Worm (Caenorhabditis elegans) whole organism, L1 larva: ENCODE data around the gene nstp-2.

Experiments used
- C04F5.9 ChIP-seq: sonication (generic microtip); optimal IDR thresholded peaks from 2 replicates; lab custom pipeline; 2016; ENCODE audit warnings: missing genetic modification characterization, missing compliant biosample characterization
- C16A3.4 ChIP-seq: fragments of 150-350 bp; optimal IDR thresholded peaks from 2 replicates; lab custom pipeline; 2014; ENCODE audit warnings: missing biosample characterization, missing genetic modification characterization
- C34B4.2 ChIP-seq: sonication (generic microtip); optimal IDR thresholded peaks from 2 replicates; lab custom pipeline; 2017; ENCODE audit warnings: mild to moderate bottlenecking, missing genetic modification characterization, missing compliant biosample characterization
- F16B12.6 ChIP-seq: fragments of 150-350 bp; optimal IDR thresholded peaks from 2 replicates; lab custom pipeline; 2014; ENCODE audit warnings: missing biosample characterization, missing genetic modification characterization
- Y116A8C.19 ChIP-seq: sonication (generic microtip); optimal IDR thresholded peaks from 2 replicates; lab custom pipeline; 2016; ENCODE audit warnings: missing compliant biosample characterization, missing genetic modification characterization, borderline replicate concordance
- aha-1 ChIP-seq: fragments of 150-350 bp; optimal IDR thresholded peaks from 2 replicates; lab custom pipeline; 2014; ENCODE audit warnings: missing biosample characterization, missing genetic modification characterization
- alr-1 ChIP-seq: fragments of 200-800 bp; sonication (Bioruptor generic); optimal IDR thresholded peaks from 2 replicates; lab custom pipeline; 2018; ENCODE audit warnings: borderline replicate concordance, mild to moderate bottlenecking, missing genetic modification characterization, missing compliant biosample characterization
- aly-2 ChIP-seq: fragments of 150-350 bp; optimal IDR thresholded peaks from 2 replicates; lab custom pipeline; 2014; ENCODE audit warnings: missing biosample characterization, missing genetic modification characterization
- blmp-1 ChIP-seq: fragments of 150-350 bp; optimal IDR thresholded peaks from 2 replicates; lab custom pipeline; 2014; ENCODE audit warnings: missing biosample characterization, missing genetic modification characterization
- ceh-8 ChIP-seq: fragments of 200-800 bp; sonication (Bioruptor generic); optimal IDR thresholded peaks from 2 replicates; lab custom pipeline; 2018; ENCODE audit warnings: mild to moderate bottlenecking, missing genetic modification characterization, moderate library complexity, missing compliant biosample characterization
- ceh-88 ChIP-seq: fragments of 200-800 bp; sonication (Bioruptor generic); IDR thresholded peaks from 2 replicates; pipeline ENCODE4 v1.3.6; 2022; ENCODE audit warnings: missing genetic modification characterization, missing compliant biosample characterization
- ces-1 ChIP-seq: fragments of 150-350 bp; optimal IDR thresholded peaks from 2 replicates; lab custom pipeline; 2014; ENCODE audit warnings: missing biosample characterization, missing genetic modification reagents, missing genetic modification characterization
- dpl-1 ChIP-seq, 3 experiments: fragments of 150-350 bp in 2 of 3; sonication (generic microtip) in 1 of 3; optimal IDR thresholded peaks; 2 replicates each; lab custom pipeline; 2014 to 2017; ENCODE audit warnings: missing biosample characterization in 3 of 3, missing genetic modification characterization in 3 of 3, missing genetic modification reagents in 3 of 3
- efl-1 ChIP-seq, 4 experiments: fragments of 150-350 bp; optimal IDR thresholded peaks in 3 of 4; peaks in 1 of 4; 1 replicate in 1 of 4; 2 replicates in 3 of 4; lab custom pipeline; 2014; ENCODE audit warnings: missing biosample characterization in 2 of 4, missing genetic modification characterization in 2 of 4, missing genetic modification reagents in 2 of 4
- egl-27 ChIP-seq, 2 experiments: fragments of 150-350 bp in 1 of 2; sonication (generic microtip); optimal IDR thresholded peaks; 3 replicates each; lab custom pipeline; 2017 to 2018; ENCODE audit warnings: missing biosample characterization in 2 of 2, missing genetic modification characterization in 2 of 2, missing genetic modification reagents in 2 of 2
- elt-3 ChIP-seq, 6 experiments: fragments of 150-350 bp in 1 of 6; sonication (generic microtip); optimal IDR thresholded peaks; 2 replicates each; lab custom pipeline; 2017 to 2018; ENCODE audit warnings: missing biosample characterization in 6 of 6, missing genetic modification characterization in 6 of 6, inconsistent platforms in 1 of 6
- fkh-4 ChIP-seq: sonication (generic microtip); optimal IDR thresholded peaks from 2 replicates; lab custom pipeline; 2016; ENCODE audit warnings: missing compliant biosample characterization, missing genetic modification characterization, borderline replicate concordance
- fkh-8 ChIP-seq: sonication (generic microtip); optimal IDR thresholded peaks from 2 replicates; lab custom pipeline; 2016; ENCODE audit warnings: mild to moderate bottlenecking, missing genetic modification characterization, missing compliant biosample characterization
- fos-1 ChIP-seq: fragments of 150-350 bp; optimal IDR thresholded peaks from 2 replicates; lab custom pipeline; 2014; ENCODE audit warnings: missing biosample characterization, missing genetic modification characterization
- grh-1 ChIP-seq: fragments of 200-800 bp; sonication (Bioruptor generic); IDR thresholded peaks from 2 replicates; pipeline ENCODE4 v1.3.6; 2022; ENCODE audit warnings: missing genetic modification reagents, missing genetic modification characterization, missing compliant biosample characterization
- hpl-2 ChIP-seq: fragments of 150-350 bp; optimal IDR thresholded peaks from 2 replicates; lab custom pipeline; 2014; ENCODE audit warnings: missing biosample characterization, missing genetic modification reagents, missing genetic modification characterization
- irx-1 ChIP-seq: sonication (generic microtip); optimal IDR thresholded peaks from 2 replicates; lab custom pipeline; 2016; ENCODE audit warnings: missing genetic modification characterization, missing compliant biosample characterization
- isw-1 ChIP-seq: fragments of 200-800 bp; sonication (Bioruptor generic); IDR thresholded peaks from 2 replicates; pipeline ENCODE4 v1.3.6; 2022; ENCODE audit warnings: missing genetic modification characterization, missing compliant biosample characterization
- jun-1 ChIP-seq: fragments of 150-350 bp; optimal IDR thresholded peaks from 2 replicates; lab custom pipeline; 2014; ENCODE audit warnings: missing biosample characterization, missing genetic modification reagents, missing genetic modification characterization
- lin-13 ChIP-seq: fragments of 150-350 bp; optimal IDR thresholded peaks from 2 replicates; lab custom pipeline; 2014; ENCODE audit warnings: missing biosample characterization, missing genetic modification reagents, missing genetic modification characterization
- lin-14 ChIP-seq: fragments of 200-800 bp; sonication (Bioruptor generic); optimal IDR thresholded peaks from 2 replicates; lab custom pipeline; 2018; ENCODE audit warnings: mild to moderate bottlenecking, missing genetic modification characterization, moderate library complexity, missing compliant biosample characterization
- lin-35 ChIP-seq, 2 experiments: fragments of 150-350 bp; optimal IDR thresholded peaks; 2 replicates each; lab custom pipeline; 2014; ENCODE audit warnings: missing biosample characterization in 2 of 2, missing genetic modification characterization in 2 of 2, missing genetic modification reagents in 2 of 2
- mab-9 ChIP-seq: fragments of 200-800 bp; sonication (Bioruptor generic); IDR thresholded peaks from 2 replicates; pipeline ENCODE4 v1.3.6; 2022; ENCODE audit warnings: missing genetic modification reagents, missing genetic modification characterization, missing compliant biosample characterization
- mdl-1 ChIP-seq, 2 experiments: fragments of 150-350 bp; optimal IDR thresholded peaks; 2 replicates each; lab custom pipeline; 2014 to 2017; ENCODE audit warnings: missing biosample characterization in 2 of 2, missing genetic modification characterization in 2 of 2, inconsistent platforms in 1 of 2
- mef-2 ChIP-seq: fragments of 150-350 bp; optimal IDR thresholded peaks from 2 replicates; lab custom pipeline; 2014; ENCODE audit warnings: missing biosample characterization, missing genetic modification characterization
- mep-1 ChIP-seq: fragments of 150-350 bp; optimal IDR thresholded peaks from 2 replicates; lab custom pipeline; 2014; ENCODE audit warnings: missing biosample characterization, missing genetic modification characterization
- nhr-11 ChIP-seq: fragments of 150-350 bp; optimal IDR thresholded peaks from 2 replicates; lab custom pipeline; 2014; ENCODE audit warnings: missing biosample characterization, missing genetic modification characterization
- nhr-12 ChIP-seq: sonication (generic microtip); optimal IDR thresholded peaks from 2 replicates; lab custom pipeline; 2017; ENCODE audit warnings: missing biosample characterization, missing genetic modification characterization
- nhr-20 ChIP-seq: sonication (generic microtip); optimal IDR thresholded peaks from 2 replicates; lab custom pipeline; 2016; ENCODE audit warnings: mild to moderate bottlenecking, missing genetic modification characterization, missing compliant biosample characterization
- nhr-237 ChIP-seq: fragments of 150-350 bp; optimal IDR thresholded peaks from 2 replicates; lab custom pipeline; 2014; ENCODE audit warnings: missing biosample characterization, missing genetic modification characterization
- nhr-28 ChIP-seq: fragments of 150-350 bp; optimal IDR thresholded peaks from 2 replicates; lab custom pipeline; 2014; ENCODE audit warnings: missing biosample characterization, missing genetic modification characterization
- nhr-71 ChIP-seq: sonication (generic microtip); optimal IDR thresholded peaks from 2 replicates; lab custom pipeline; 2016; ENCODE audit warnings: mild to moderate bottlenecking, missing genetic modification characterization, moderate library complexity, missing compliant biosample characterization
- nhr-77 ChIP-seq: fragments of 150-350 bp; optimal IDR thresholded peaks from 2 replicates; lab custom pipeline; 2014; ENCODE audit warnings: missing biosample characterization, missing genetic modification characterization
- nhr-90 ChIP-seq: sonication (generic microtip); optimal IDR thresholded peaks from 2 replicates; lab custom pipeline; 2016; ENCODE audit warnings: mild to moderate bottlenecking, missing genetic modification characterization, missing compliant biosample characterization; ENCODE audit not compliant: poor library complexity
- pag-3 ChIP-seq: sonication (generic microtip); optimal IDR thresholded peaks from 2 replicates; lab custom pipeline; 2017; ENCODE audit warnings: missing genetic modification characterization, mild to moderate bottlenecking, missing compliant biosample characterization, antibody characterized with exemption, borderline replicate concordance; ENCODE audit not compliant: insufficient read depth
- pax-3 ChIP-seq: fragments of 200-800 bp; sonication (Bioruptor generic); optimal IDR thresholded peaks from 2 replicates; lab custom pipeline; 2018; ENCODE audit warnings: mild to moderate bottlenecking, missing genetic modification characterization, moderate library complexity, missing compliant biosample characterization
- rnt-1 ChIP-seq: sonication (generic microtip); optimal IDR thresholded peaks from 2 replicates; lab custom pipeline; 2016; ENCODE audit warnings: mild to moderate bottlenecking, missing genetic modification characterization, moderate library complexity, missing compliant biosample characterization
- sptf-1 ChIP-seq: fragments of 150-350 bp; optimal IDR thresholded peaks from 2 replicates; lab custom pipeline; 2014; ENCODE audit warnings: missing biosample characterization, missing genetic modification characterization
- sup-37 ChIP-seq: fragments of 200-800 bp; sonication (Bioruptor generic); optimal IDR thresholded peaks from 2 replicates; lab custom pipeline; 2018; ENCODE audit warnings: mild to moderate bottlenecking, missing genetic modification characterization, missing compliant biosample characterization
- tbx-2 ChIP-seq: sonication (generic microtip); optimal IDR thresholded peaks from 2 replicates; lab custom pipeline; 2016; ENCODE audit warnings: missing genetic modification characterization, missing compliant biosample characterization
- unc-30 ChIP-seq: sonication (generic microtip); optimal IDR thresholded peaks from 2 replicates; lab custom pipeline; 2017; ENCODE audit warnings: missing biosample characterization, missing genetic modification characterization
- xbp-1 ChIP-seq: sonication (generic microtip); optimal IDR thresholded peaks from 2 replicates; lab custom pipeline; 2016; ENCODE audit warnings: missing genetic modification characterization, missing compliant biosample characterization
- zip-4 ChIP-seq: fragments of 200-800 bp; sonication (Bioruptor generic); optimal IDR thresholded peaks from 2 replicates; lab custom pipeline; 2018; ENCODE audit warnings: mild to moderate bottlenecking, missing genetic modification characterization, moderate library complexity, missing compliant biosample characterization
- ztf-11 ChIP-seq, 2 experiments: sonication (generic microtip); optimal IDR thresholded peaks; 2 replicates each; lab custom pipeline; 2016 to 2017; ENCODE audit warnings: missing genetic modification characterization in 2 of 2, missing biosample characterization in 1 of 2, missing compliant biosample characterization in 1 of 2
- ztf-4 ChIP-seq: fragments of 150-350 bp; optimal IDR thresholded peaks from 2 replicates; lab custom pipeline; 2014; ENCODE audit warnings: missing biosample characterization, missing genetic modification characterization

Gene nstp-2

DNA sequence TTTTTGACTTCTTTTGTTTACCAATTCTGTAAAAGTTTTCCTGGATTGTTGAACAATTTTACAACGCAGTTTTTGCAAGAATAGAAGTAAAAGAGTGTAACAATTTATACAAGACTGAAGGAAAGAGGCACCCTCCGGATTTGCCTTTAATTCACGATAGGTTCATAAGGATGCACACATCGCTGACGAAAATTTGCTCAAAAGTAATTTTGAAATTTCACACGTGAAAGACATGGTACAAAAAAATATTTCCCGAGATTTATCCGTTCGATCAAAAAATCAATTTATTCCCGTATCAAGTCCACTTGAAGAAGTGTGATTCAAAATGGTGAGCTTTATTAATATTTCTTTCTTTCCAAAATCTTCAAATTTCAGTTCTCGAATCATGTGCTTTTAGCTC is 28.1 kb downstream of the nstp-2 start, which contains the start of gene C43G2.3:
Gene C43G2.3, plus strand, starts transcription at position 301 of the 400 bp plus-strand sequence.
- TF ChIP-seq Y116A8C.19 (no peak), sptf-1 (no peak), grh-1 (GFP tag; lab: Robert Waterston, UW) (no peak)

DNA sequence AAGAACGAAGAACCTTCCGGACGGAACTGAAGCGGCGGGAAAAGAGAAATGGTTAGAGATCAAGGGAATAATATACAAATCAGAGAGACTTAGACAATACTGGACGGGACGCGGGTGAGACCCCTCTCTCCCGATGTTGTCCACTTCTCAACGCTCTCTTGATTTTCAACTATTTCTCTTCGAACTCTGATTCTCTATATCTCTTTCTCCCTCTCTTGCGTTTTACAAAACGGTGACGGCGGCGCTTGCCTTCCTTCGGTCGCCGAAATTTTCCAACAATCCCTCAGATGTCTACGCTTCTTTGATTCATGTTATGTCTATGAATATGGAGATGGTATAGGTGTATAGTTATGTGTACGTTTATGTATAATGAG is 29.3 kb downstream of the nstp-2 start:
- TF ChIP-seq unc-30 (tag; lab: Kevin White, UChicago) (no peak), rnt-1 (tag; lab: Kevin White, UChicago) (peak; percentile 59), ztf-4 (peak; percentile 4), jun-1 (no peak), mep-1 (tag; lab: Kevin White, UChicago) (peak; percentile 76), mef-2 (tag; lab: Kevin White, UChicago) (no peak), tbx-2 (peak; percentile 22), nhr-237 (tag; lab: Kevin White, UChicago) (no peak), fkh-4 (tag; lab: Kevin White, UChicago) (no peak), sptf-1 (no peak), ceh-8 (GFP tag; lab: Kevin White, UChicago) (no peak), pax-3 (no peak), lin-35 (GFP tag; optimal IDR thresholded peaks at IDR 0.05; lab: Kevin White, UChicago) (peak; percentile 46 to 65), aha-1 (tag; lab: Kevin White, UChicago) (no peak), F16B12.6 (tag; lab: Kevin White, UChicago) (no peak), grh-1 (GFP tag; lab: Robert Waterston, UW) (no peak), dpl-1 (GFP tag; optimal IDR thresholded peaks at IDR 0.05; lab: Kevin White, UChicago) (peak; percentile 36 to 48 (median 45)), elt-3 (tag; optimal IDR thresholded peaks at IDR 0.05; lab: Kevin White, UChicago) (peak in 2 of 6 experiments; percentile 18 to 28), ztf-11 (tag; optimal IDR thresholded peaks at IDR 0.05; lab: Kevin White, UChicago) (no peak), isw-1 (GFP tag; lab: Robert Waterston, UW) (no peak), alr-1 (tag; lab: Kevin White, UChicago) (no peak), C34B4.2 (tag; lab: Kevin White, UChicago) (no peak), lin-14 (peak; percentile 80), irx-1 (tag; lab: Kevin White, UChicago) (no peak), nhr-71 (peak; percentile 77), lin-13 (GFP tag; lab: Kevin White, UChicago) (peak; percentile 35), ces-1 (GFP tag; lab: Kevin White, UChicago) (no peak), aly-2 (no peak), blmp-1 (tag; lab: Kevin White, UChicago) (peak; percentile 55), nhr-11 (tag; lab: Kevin White, UChicago) (no peak), nhr-90 (peak; percentile 65), mdl-1 (tag; optimal IDR thresholded peaks at IDR 0.05; lab: Kevin White, UChicago) (peak in 1 of 2 experiments; percentile 30), Y116A8C.19 (no peak), xbp-1 (tag; lab: Kevin White, UChicago) (peak; percentile 46), mab-9 (GFP tag; lab: Robert Waterston, UW) (no peak), nhr-12 (no peak), nhr-28 (tag; lab: Kevin White, UChicago) (no peak), zip-4 (no peak), pag-3 (no peak), fkh-8 (tag; lab: Kevin White, UChicago) (no peak), egl-27 (tag; optimal IDR thresholded peaks at IDR 0.05; lab: Kevin White, UChicago) (no peak), fos-1 (no peak), nhr-77 (peak; percentile 8), C04F5.9 (no peak), ceh-88 (GFP tag; lab: Robert Waterston, UW) (no peak), sup-37 (GFP tag; lab: Kevin White, UChicago) (no peak), efl-1 (optimal IDR thresholded peaks at IDR 0.05; lab: Kevin White, UChicago) (peak; percentile 61 to 67), efl-1 (GFP tag; optimal IDR thresholded peaks at IDR 0.05 in 1 of 2; lab: Kevin White, UChicago) (peak; percentile 0 to 87), C16A3.4 (tag; lab: Kevin White, UChicago) (peak; percentile 49), nhr-20 (tag; lab: Kevin White, UChicago) (peak; percentile 74), hpl-2 (GFP tag; lab: Kevin White, UChicago) (no peak)
